Worm (Caenorhabditis elegans) whole organism, young adult: ENCODE data around the gene F35A5.2.

Experiments used
- egrh-3 ChIP-seq: fragments of 200-800 bp; sonication (Bioruptor generic); IDR thresholded peaks from 2 replicates; pipeline ENCODE4 v1.3.6; 2022; ENCODE audit warnings: missing genetic modification reagents, missing genetic modification characterization, missing compliant biosample characterization

F35A5.2 gene

DNA sequence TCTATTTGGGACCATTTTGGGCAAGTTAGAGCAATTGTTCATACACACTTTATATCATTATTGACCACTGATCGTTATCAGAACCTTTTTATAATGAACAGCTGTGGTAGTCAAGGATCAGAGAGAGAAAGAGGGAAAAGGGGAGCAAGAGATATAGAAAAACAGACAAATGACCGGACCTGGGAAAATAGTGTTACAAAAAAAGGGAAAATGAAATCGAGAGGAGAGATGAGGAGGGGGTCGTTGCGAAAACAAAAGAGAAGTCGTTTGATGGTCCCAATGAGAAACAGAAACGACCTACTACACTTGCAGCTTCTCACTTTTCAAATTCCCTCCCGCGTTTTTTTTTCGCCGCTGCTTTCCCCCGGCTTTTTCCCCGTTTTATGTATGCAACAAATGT lies 49.0 kb downstream of the F35A5.2 start:
- no peak for TF ChIP-seq egrh-3 (GFP tag; lab: Robert Waterston, UW)
- TF ChIP-seq, all 124 proteins: peak for 0
